Fruit fly (Drosophila melanogaster) whole organism, embryonic: ENCODE measurements around the gene CG31800.

Experiments
- C15 ChIP-seq: fragments of 200-800 bp; sonication (Bioruptor generic); IDR thresholded peaks from 3 replicates; pipeline ENCODE4 v1.3.6; 2022; ENCODE audit warnings: missing biosample characterization, missing genetic modification characterization
- CG10267 ChIP-seq: fragments of 200-800 bp; sonication (Bioruptor generic); optimal IDR thresholded peaks from 2 replicates; lab custom pipeline; 2018; ENCODE audit warnings: missing biosample characterization, mild to moderate bottlenecking, missing genetic modification characterization, moderate library complexity
- CG11247 ChIP-seq: fragments of 200-800 bp; sonication (Bioruptor generic); IDR thresholded peaks from 2 replicates; pipeline ENCODE4 v1.3.6; 2022; ENCODE audit warnings: missing biosample characterization, missing genetic modification characterization
- CG13624 ChIP-seq: fragments of 200-800 bp; sonication (Bioruptor generic); optimal IDR thresholded peaks from 2 replicates; lab custom pipeline; 2016; ENCODE audit warnings: missing biosample characterization, missing genetic modification characterization
- CG14050 ChIP-seq: fragments of 200-800 bp; sonication (Bioruptor generic); IDR thresholded peaks from 3 replicates; pipeline ENCODE4 v1.3.6; 2022; ENCODE audit warnings: missing biosample characterization, missing genetic modification characterization
- CG16863 ChIP-seq: fragments of 200-800 bp; sonication (Bioruptor generic); optimal IDR thresholded peaks from 3 replicates; lab custom pipeline; 2016; ENCODE audit warnings: missing biosample characterization, missing genetic modification characterization
- CG17802 ChIP-seq: fragments of 200-800 bp; sonication (Bioruptor generic); optimal IDR thresholded peaks from 2 replicates; lab custom pipeline; 2018; ENCODE audit warnings: missing biosample characterization, mild to moderate bottlenecking, missing genetic modification characterization, moderate library complexity
- CG17912 ChIP-seq: fragments of 200-800 bp; sonication (Bioruptor generic); optimal IDR thresholded peaks from 2 replicates; lab custom pipeline; 2018; ENCODE audit warnings: missing biosample characterization, mild to moderate bottlenecking, missing genetic modification characterization
- CG2678 ChIP-seq: fragments of 200-800 bp; sonication (Bioruptor generic); optimal IDR thresholded peaks from 3 replicates; lab custom pipeline; 2019; ENCODE audit warnings: missing biosample characterization, mild to moderate bottlenecking, missing genetic modification characterization, moderate library complexity
- CG2875 ChIP-seq: fragments of 200-800 bp; sonication (Bioruptor generic); optimal IDR thresholded peaks from 2 replicates; lab custom pipeline; 2017; ENCODE audit warnings: missing biosample characterization, mild to moderate bottlenecking, missing genetic modification characterization, missing genetic modification reagents
- CG3065 ChIP-seq: fragments of 200-800 bp; sonication (Bioruptor generic); optimal IDR thresholded peaks from 2 replicates; lab custom pipeline; 2016; ENCODE audit warnings: missing biosample characterization, missing genetic modification characterization
- CG31388 ChIP-seq: fragments of 200-800 bp; sonication (Bioruptor generic); optimal IDR thresholded peaks from 2 replicates; lab custom pipeline; 2016; ENCODE audit warnings: missing biosample characterization, missing genetic modification characterization
- CG31441 ChIP-seq: fragments of 200-800 bp; sonication (Bioruptor generic); IDR thresholded peaks from 2 replicates; pipeline ENCODE4 v1.3.6; 2022; ENCODE audit warnings: missing biosample characterization, missing genetic modification characterization
- CG3163 ChIP-seq: fragments of 200-800 bp; sonication (Bioruptor generic); optimal IDR thresholded peaks from 3 replicates; lab custom pipeline; 2016; ENCODE audit warnings: missing biosample characterization, missing genetic modification characterization
- CG32767 ChIP-seq: fragments of 200-800 bp; sonication (Bioruptor generic); IDR thresholded peaks from 2 replicates; pipeline ENCODE4 v1.3.6; 2022; ENCODE audit warnings: missing biosample characterization, missing genetic modification characterization
- CG34376 ChIP-seq: fragments of 200-800 bp; sonication (Bioruptor generic); optimal IDR thresholded peaks from 2 replicates; lab custom pipeline; 2018; ENCODE audit warnings: missing biosample characterization, mild to moderate bottlenecking, missing genetic modification characterization
- CG4707 ChIP-seq: fragments of 200-800 bp; sonication (Bioruptor generic); optimal IDR thresholded peaks from 2 replicates; lab custom pipeline; 2018; ENCODE audit warnings: missing biosample characterization, mild to moderate bottlenecking, missing genetic modification characterization, moderate library complexity
- CG6272 ChIP-seq: fragments of 200-800 bp; sonication (Bioruptor generic); IDR thresholded peaks from 2 replicates; pipeline ENCODE4 v1.3.6; 2022; ENCODE audit warnings: missing biosample characterization, missing genetic modification characterization
- CG7372 ChIP-seq: fragments of 200-800 bp; sonication (Bioruptor generic); IDR thresholded peaks from 2 replicates; pipeline ENCODE4 v1.3.6; 2022; ENCODE audit warnings: missing biosample characterization, missing genetic modification characterization
- CG7745 ChIP-seq: fragments of 200-800 bp; sonication (Bioruptor generic); optimal IDR thresholded peaks from 2 replicates; lab custom pipeline; 2018; ENCODE audit warnings: missing biosample characterization, mild to moderate bottlenecking, missing genetic modification characterization, moderate library complexity
- CHES-1-like ChIP-seq: fragments of 200-800 bp; sonication (Bioruptor generic); optimal IDR thresholded peaks from 2 replicates; lab custom pipeline; 2016; ENCODE audit warnings: missing biosample characterization, missing genetic modification characterization
- Camta ChIP-seq: fragments of 200-800 bp; sonication (Bioruptor generic); optimal IDR thresholded peaks from 2 replicates; lab custom pipeline; 2016; ENCODE audit warnings: missing biosample characterization, missing genetic modification characterization
- D19B ChIP-seq: fragments of 200-800 bp; sonication (Bioruptor generic); optimal IDR thresholded peaks from 2 replicates; lab custom pipeline; 2017; ENCODE audit warnings: missing biosample characterization, mild to moderate bottlenecking, missing genetic modification characterization
- Dbx ChIP-seq: fragments of 200-800 bp; sonication (Bioruptor generic); IDR thresholded peaks from 3 replicates; pipeline ENCODE4 v1.3.6; 2022; ENCODE audit warnings: missing biosample characterization, missing genetic modification characterization
- HHEX ChIP-seq: fragments of 200-800 bp; sonication (Bioruptor generic); optimal IDR thresholded peaks from 3 replicates; lab custom pipeline; 2017; ENCODE audit warnings: missing biosample characterization, mild to moderate bottlenecking, missing genetic modification characterization, missing genetic modification reagents
- HLH4C ChIP-seq: fragments of 200-800 bp; sonication (Bioruptor generic); IDR thresholded peaks from 3 replicates; pipeline ENCODE4 v1.3.6; 2022; ENCODE audit warnings: missing biosample characterization, missing genetic modification characterization; ENCODE audit not compliant: partially characterized antibody
- Hsf ChIP-seq: fragments of 200-800 bp; sonication (Bioruptor generic); optimal IDR thresholded peaks from 3 replicates; lab custom pipeline; 2016; ENCODE audit warnings: missing biosample characterization, missing genetic modification characterization
- Mad ChIP-seq: fragments of 200-800 bp; sonication (Bioruptor generic); optimal IDR thresholded peaks from 2 replicates; lab custom pipeline; 2016; ENCODE audit warnings: missing biosample characterization, missing genetic modification characterization
- Myb ChIP-seq: fragments of 200-800 bp; sonication (Bioruptor generic); optimal IDR thresholded peaks from 2 replicates; lab custom pipeline; 2016; ENCODE audit warnings: missing biosample characterization, missing genetic modification characterization
- PHDP ChIP-seq: fragments of 200-800 bp; sonication (Bioruptor generic); optimal IDR thresholded peaks from 3 replicates; lab custom pipeline; 2018; ENCODE audit warnings: missing biosample characterization, mild to moderate bottlenecking, missing genetic modification characterization, moderate library complexity
- ab ChIP-seq: fragments of 200-800 bp; sonication (Bioruptor generic); optimal IDR thresholded peaks from 2 replicates; lab custom pipeline; 2016; ENCODE audit warnings: missing biosample characterization, missing genetic modification characterization
- bcd ChIP-seq: fragments of 200-800 bp; sonication (Bioruptor generic); optimal IDR thresholded peaks from 2 replicates; lab custom pipeline; 2017; ENCODE audit warnings: missing biosample characterization, mild to moderate bottlenecking, missing genetic modification characterization
- danr ChIP-seq: fragments of 200-800 bp; sonication (Bioruptor generic); IDR thresholded peaks from 2 replicates; pipeline ENCODE4 v1.3.6; 2022; ENCODE audit warnings: missing biosample characterization, missing genetic modification characterization
- dmrt11E ChIP-seq: fragments of 200-800 bp; sonication (Bioruptor generic); optimal IDR thresholded peaks from 3 replicates; lab custom pipeline; 2018; ENCODE audit warnings: missing biosample characterization, mild to moderate bottlenecking, missing genetic modification characterization, moderate library complexity
- exex ChIP-seq: fragments of 200-800 bp; sonication (Bioruptor generic); optimal IDR thresholded peaks from 4 replicates; lab custom pipeline; 2018; ENCODE audit warnings: missing biosample characterization, mild to moderate bottlenecking, missing genetic modification characterization, moderate library complexity
- eyg ChIP-seq: fragments of 200-800 bp; sonication (Bioruptor generic); optimal IDR thresholded peaks from 3 replicates; lab custom pipeline; 2016; ENCODE audit warnings: missing biosample characterization, missing genetic modification characterization
- hkb ChIP-seq, 2 experiments: fragments of 200-800 bp in 1 of 2; fragments of >200 bp in 1 of 2; sonication (Bioruptor generic) in 1 of 2; IDR thresholded peaks in 1 of 2; optimal IDR thresholded peaks in 1 of 2; 2 replicates each; pipeline versions ENCODE4 v1.3.6 to Lab custom; 2017 to 2022; ENCODE audit warnings: missing biosample characterization in 1 of 2, missing genetic modification characterization in 1 of 2
- klu ChIP-seq: fragments of 200-800 bp; sonication (Bioruptor generic); IDR thresholded peaks from 2 replicates; pipeline ENCODE4 v1.3.6; 2022; ENCODE audit warnings: missing biosample characterization, missing genetic modification characterization
- lola ChIP-seq, 3 experiments: fragments of >200 bp in 2 of 3; fragments of 200-800 bp in 1 of 3; sonication (Bioruptor generic) in 1 of 3; optimal IDR thresholded peaks; 2 replicates each; lab custom pipeline; 2017 to 2019; ENCODE audit warnings: missing biosample characterization in 3 of 3, missing genetic modification characterization in 3 of 3, mild to moderate bottlenecking in 1 of 3, moderate library complexity in 1 of 3
- nau ChIP-seq: fragments of 200-800 bp; sonication (Bioruptor generic); optimal IDR thresholded peaks from 3 replicates; lab custom pipeline; 2017; ENCODE audit warnings: missing biosample characterization, mild to moderate bottlenecking, missing genetic modification characterization, missing genetic modification reagents
- nerfin-1 ChIP-seq: fragments of 200-800 bp; sonication (Bioruptor generic); optimal IDR thresholded peaks from 3 replicates; lab custom pipeline; 2019; ENCODE audit warnings: missing biosample characterization, mild to moderate bottlenecking, missing genetic modification characterization, moderate library complexity
- otp ChIP-seq: fragments of 200-800 bp; sonication (Bioruptor generic); IDR thresholded peaks from 3 replicates; pipeline ENCODE4, ENCODE4 v1.3.6; 2022; ENCODE audit warnings: missing biosample characterization, missing genetic modification characterization
- pan ChIP-seq, 4 experiments: fragments of >200 bp in 3 of 4; fragments of 200-800 bp in 1 of 4; sonication (Bioruptor generic) in 1 of 4; optimal IDR thresholded peaks in 3 of 4; IDR thresholded peaks in 1 of 4; 2 replicates each; pipeline versions ENCODE4 v1.3.6 to Lab custom; 2017 to 2022; ENCODE audit warnings: missing biosample characterization in 2 of 4, missing genetic modification characterization in 2 of 4, mixed read lengths in 1 of 4
- slbo ChIP-seq: fragments of 200-800 bp; sonication (Bioruptor generic); IDR thresholded peaks from 2 replicates; pipeline ENCODE4 v1.3.6; 2022; ENCODE audit warnings: missing biosample characterization, missing genetic modification characterization
- so ChIP-seq: fragments of 200-800 bp; sonication (Bioruptor generic); IDR thresholded peaks from 3 replicates; pipeline ENCODE4 v1.3.6; 2022; ENCODE audit warnings: missing biosample characterization, missing genetic modification characterization
- sob ChIP-seq: fragments of 200-800 bp; sonication (Bioruptor generic); IDR thresholded peaks from 2 replicates; pipeline ENCODE4 v1.3.6; 2022; ENCODE audit warnings: missing biosample characterization, missing genetic modification characterization
- tup ChIP-seq: fragments of 200-800 bp; sonication (Bioruptor generic); optimal IDR thresholded peaks from 2 replicates; lab custom pipeline; 2016; ENCODE audit warnings: missing biosample characterization, mild to moderate bottlenecking, missing genetic modification characterization, moderate library complexity
- twi ChIP-seq: fragments of 200-800 bp; optimal IDR thresholded peaks from 2 replicates; lab custom pipeline; 2019; ENCODE audit warnings: missing biosample characterization, mild to moderate bottlenecking, missing genetic modification characterization, moderate library complexity

CG31800 gene

dm6 chr2L:19011895-19012645 is 22.3 kb downstream of the CG31800 start (continued):
- peak; percentile 56 for TF ChIP-seq eyg
- peak; percentile 62 for TF ChIP-seq nau
- peak; percentile 56 for TF ChIP-seq Mad (GFP tag; lab: Kevin White, UChicago)
- TF ChIP-seq CG13624 (GFP tag; lab: Kevin White, UChicago), result peak; percentile 85
- peak; percentile 42 for TF ChIP-seq CG2875 (GFP tag; lab: Kevin White, UChicago)
- no peak for TF ChIP-seq C15 (GFP tag; lab: Robert Waterston, UW)
- TF ChIP-seq CG17912 (GFP tag; lab: Kevin White, UChicago), result no peak
- TF ChIP-seq sob (GFP tag; lab: Robert Waterston, UW), result peak; percentile 91
- peak; percentile 71; the same call in 2 of the 3 replicates for TF ChIP-seq so
- peak; percentile 76 for TF ChIP-seq CG16863 (GFP tag; lab: Kevin White, UChicago)
- TF ChIP-seq CG2678 (tag; lab: Kevin White, UChicago), result peak; percentile 90
- peak; percentile 67 for TF ChIP-seq Camta (GFP tag; lab: Kevin White, UChicago)
- TF ChIP-seq nerfin-1, result peak; percentile 34
- peak; percentile 71 for TF ChIP-seq danr
- peak; percentile 71 for TF ChIP-seq tup (GFP tag; lab: Kevin White, UChicago)
- peak; percentile 97 for TF ChIP-seq D19B (GFP tag; lab: Kevin White, UChicago)
- peak; percentile 53 for TF ChIP-seq exex
- TF ChIP-seq hkb (optimal IDR thresholded peaks at IDR 0.05; lab: Kevin White, UChicago), result no peak
- TF ChIP-seq hkb (GFP tag; IDR thresholded peaks at IDR 0.05; lab: Robert Waterston, UW), result peak; percentile 81
- no peak for TF ChIP-seq CG3065 (GFP tag; lab: Kevin White, UChicago)
- TF ChIP-seq Hsf (GFP tag; lab: Kevin White, UChicago), result peak; percentile 78
- peak; percentile 43 for TF ChIP-seq twi (tag; lab: Kevin White, UChicago)
- TF ChIP-seq CG31388 (GFP tag; lab: Kevin White, UChicago), result no peak
- no peak for TF ChIP-seq pan (optimal IDR thresholded peaks at IDR 0.05; lab: Kevin White, UChicago)
- TF ChIP-seq pan (GFP tag; optimal IDR thresholded peaks at IDR 0.05 in 1 of 2, IDR thresholded peaks at IDR 0.05 in 1 of 2), result peak in 1 of 2 experiments; percentile 89
- TF ChIP-seq lola (GFP tag; optimal IDR thresholded peaks at IDR 0.05; lab: Kevin White, UChicago), result peak in 1 of 3 experiments; percentile 43
- TF ChIP-seq HLH4C (GFP tag; lab: Robert Waterston, UW), result no peak
- peak; percentile 69 for TF ChIP-seq Myb
- TF ChIP-seq CHES-1-like (GFP tag; lab: Kevin White, UChicago), result peak; percentile 80
- peak; percentile 79 for TF ChIP-seq CG7372
- TF ChIP-seq CG14050 (GFP tag; lab: Robert Waterston, UW), result peak; percentile 76
- peak; percentile 80 for TF ChIP-seq PHDP (tag; lab: Kevin White, UChicago)
- TF ChIP-seq CG34376 (GFP tag; lab: Kevin White, UChicago), result peak; percentile 33
- peak; percentile 78 for TF ChIP-seq CG6272 (GFP tag; lab: Robert Waterston, UW)
- peak; percentile 58 for TF ChIP-seq CG10267
- peak; percentile 81 for TF ChIP-seq HHEX (GFP tag; lab: Kevin White, UChicago)
- TF ChIP-seq dmrt11E (tag; lab: Kevin White, UChicago), result peak; percentile 30
- peak; percentile 64; the same call in 1 of the 2 replicates for TF ChIP-seq CG32767 (GFP tag; lab: Robert Waterston, UW)
- peak; percentile 27 for TF ChIP-seq CG17802 (tag; lab: Kevin White, UChicago)
- TF ChIP-seq otp, result peak; percentile 75; the same call in 2 of the 3 replicates
- no peak for TF ChIP-seq ab (GFP tag; lab: Kevin White, UChicago)
- TF ChIP-seq CG7745, result no peak
- TF ChIP-seq CG31441 (GFP tag; lab: Robert Waterston, UW), result peak; percentile 80
- TF ChIP-seq Dbx (GFP tag; lab: Robert Waterston, UW), result peak; percentile 84
- peak; percentile 93 for TF ChIP-seq slbo (GFP tag; lab: Robert Waterston, UW)
- no peak for TF ChIP-seq CG4707 (GFP tag; lab: Kevin White, UChicago)
- TF ChIP-seq bcd, result peak; percentile 84
- peak; percentile 81 for TF ChIP-seq CG11247
- peak; percentile 44 for TF ChIP-seq CG3163
- TF ChIP-seq klu (GFP tag; lab: Robert Waterston, UW), result peak; percentile 66
